Worm (Caenorhabditis elegans) whole organism, young adult: ENCODE data around the gene ZK596.3.

Source experiments
- B0261.1 ChIP-seq: sonication (generic microtip); optimal IDR thresholded peaks from 2 replicates; lab custom pipeline; 2016; ENCODE audit warnings: mild to moderate bottlenecking, missing genetic modification characterization, moderate library complexity, missing compliant biosample characterization
- C06A6.2 ChIP-seq: fragments of 200-800 bp; sonication (Bioruptor generic); conservative IDR thresholded peaks from 2 replicates; pipeline ENCODE4 v1.3.6; 2022; ENCODE audit warnings: missing genetic modification characterization, missing compliant biosample characterization
- C17E4.6 ChIP-seq: fragments of 200-800 bp; sonication (Bioruptor generic); IDR thresholded peaks from 2 replicates; pipeline ENCODE4 v1.3.6; 2022; ENCODE audit warnings: missing genetic modification reagents, missing genetic modification characterization, missing compliant biosample characterization
- F22D6.2 ChIP-seq: sonication (generic microtip); optimal IDR thresholded peaks from 2 replicates; lab custom pipeline; 2016; ENCODE audit warnings: mild to moderate bottlenecking, missing genetic modification characterization, missing compliant biosample characterization
- F37B4.10 ChIP-seq: fragments of 200-800 bp; sonication (Bioruptor generic); IDR thresholded peaks from 2 replicates; pipeline ENCODE4 v1.3.6; 2022; ENCODE audit warnings: missing genetic modification characterization, missing compliant biosample characterization
- F57C9.4 ChIP-seq: sonication (generic microtip); optimal IDR thresholded peaks from 2 replicates; lab custom pipeline; 2017; ENCODE audit warnings: mild to moderate bottlenecking, missing genetic modification characterization, missing compliant biosample characterization
- K11D2.4 ChIP-seq: fragments of 200-800 bp; sonication (Bioruptor generic); IDR thresholded peaks from 2 replicates; pipeline ENCODE4 v1.3.6; 2022; ENCODE audit warnings: missing genetic modification reagents, missing genetic modification characterization, missing compliant biosample characterization
- K12H6.12 ChIP-seq: fragments of 200-800 bp; sonication (Bioruptor generic); optimal IDR thresholded peaks from 2 replicates; lab custom pipeline; 2018; ENCODE audit warnings: mild to moderate bottlenecking, missing genetic modification characterization, missing compliant biosample characterization
- T07F8.4 ChIP-seq: sonication (generic microtip); optimal IDR thresholded peaks from 2 replicates; lab custom pipeline; 2016; ENCODE audit warnings: mild to moderate bottlenecking, missing genetic modification characterization, moderate library complexity, missing compliant biosample characterization
- Y56A3A.18 ChIP-seq: fragments of 200-800 bp; sonication (Bioruptor generic); IDR thresholded peaks from 2 replicates; pipeline ENCODE4 v1.3.6; 2022; ENCODE audit warnings: missing genetic modification reagents, missing genetic modification characterization, missing compliant biosample characterization
- ZK185.1 ChIP-seq: sonication (generic microtip); optimal IDR thresholded peaks from 2 replicates; lab custom pipeline; 2016; ENCODE audit warnings: mild to moderate bottlenecking, missing genetic modification characterization, missing compliant biosample characterization; ENCODE audit not compliant: poor library complexity, severe bottlenecking
- ama-1 ChIP-seq, 3 experiments: fragments of 150-350 bp in 1 of 3; sonication (generic microtip) in 2 of 3; optimal IDR thresholded peaks; 2 replicates each; lab custom pipeline; 2014 to 2018; ENCODE audit warnings: missing biosample characterization in 2 of 3, missing genetic modification characterization in 2 of 3, missing genetic modification reagents in 2 of 3
- atf-7 ChIP-seq: sonication (generic microtip); optimal IDR thresholded peaks from 2 replicates; lab custom pipeline; 2017; ENCODE audit warnings: mild to moderate bottlenecking, missing genetic modification characterization, missing compliant biosample characterization
- bed-1 ChIP-seq: fragments of 200-800 bp; sonication (Bioruptor generic); IDR thresholded peaks from 2 replicates; pipeline ENCODE4 v1.3.6; 2022; ENCODE audit warnings: missing genetic modification reagents, missing genetic modification characterization, missing compliant biosample characterization
- ceh-27 ChIP-seq: fragments of 200-800 bp; sonication (Bioruptor generic); optimal IDR thresholded peaks from 2 replicates; lab custom pipeline; 2018; ENCODE audit warnings: mild to moderate bottlenecking, missing genetic modification characterization, moderate library complexity, missing compliant biosample characterization
- ceh-79 ChIP-seq: sonication (generic microtip); optimal IDR thresholded peaks from 2 replicates; lab custom pipeline; 2017; ENCODE audit warnings: mild to moderate bottlenecking, missing genetic modification characterization, missing compliant biosample characterization
- dpff-1 ChIP-seq: sonication (generic microtip); optimal IDR thresholded peaks from 2 replicates; lab custom pipeline; 2017; ENCODE audit warnings: mild to moderate bottlenecking, missing genetic modification characterization, missing compliant biosample characterization
- egl-18 ChIP-seq: fragments of 200-800 bp; sonication (Bioruptor generic); IDR thresholded peaks from 2 replicates; pipeline ENCODE4 v1.3.6; 2022; ENCODE audit warnings: missing genetic modification reagents, missing genetic modification characterization, missing compliant biosample characterization
- ekl-4 ChIP-seq: fragments of 200-800 bp; sonication (Bioruptor generic); IDR thresholded peaks from 2 replicates; pipeline ENCODE4 v1.3.6; 2022; ENCODE audit warnings: missing genetic modification reagents, missing genetic modification characterization, missing compliant biosample characterization
- him-1 ChIP-seq: sonication (generic microtip); optimal IDR thresholded peaks from 2 replicates; lab custom pipeline; 2016; ENCODE audit warnings: missing genotype, missing genetic modification reagents, missing genetic modification characterization, missing compliant biosample characterization
- lin-26 ChIP-seq: fragments of 200-800 bp; sonication (Bioruptor generic); IDR thresholded peaks from 2 replicates; pipeline ENCODE4 v1.3.6; 2022; ENCODE audit warnings: missing genetic modification reagents, missing genetic modification characterization, missing compliant biosample characterization
- lsl-1 ChIP-seq: fragments of 200-800 bp; sonication (Bioruptor generic); optimal IDR thresholded peaks from 2 replicates; lab custom pipeline; 2018; ENCODE audit warnings: mild to moderate bottlenecking, missing genetic modification characterization, moderate library complexity, missing compliant biosample characterization
- lsy-27 ChIP-seq: sonication (generic microtip); optimal IDR thresholded peaks from 2 replicates; lab custom pipeline; 2017; ENCODE audit warnings: missing genetic modification characterization, mild to moderate bottlenecking, missing compliant biosample characterization, antibody characterized with exemption, missing genotype, borderline replicate concordance; ENCODE audit not compliant: insufficient read depth
- mel-28 ChIP-seq: sonication (generic microtip); optimal IDR thresholded peaks from 2 replicates; lab custom pipeline; 2016; ENCODE audit warnings: borderline replicate concordance, mild to moderate bottlenecking, missing genetic modification characterization, missing compliant biosample characterization
- mes-4 ChIP-seq: sonication (generic microtip); optimal IDR thresholded peaks from 2 replicates; lab custom pipeline; 2016; ENCODE audit warnings: missing genotype, missing genetic modification characterization, missing compliant biosample characterization
- nfya-1 ChIP-seq: sonication (generic microtip); optimal IDR thresholded peaks from 2 replicates; lab custom pipeline; 2017; ENCODE audit warnings: antibody characterized with exemption, missing compliant biosample characterization, missing genetic modification characterization, borderline replicate concordance; ENCODE audit not compliant: insufficient read depth
- nfya-2 ChIP-seq: fragments of 200-800 bp; sonication (Bioruptor generic); IDR thresholded peaks from 2 replicates; pipeline ENCODE4 v1.3.6; 2022; ENCODE audit warnings: missing genetic modification reagents, missing genetic modification characterization, missing compliant biosample characterization
- nhr-27 ChIP-seq: fragments of 200-800 bp; sonication (Bioruptor generic); optimal IDR thresholded peaks from 2 replicates; lab custom pipeline; 2018; ENCODE audit warnings: mild to moderate bottlenecking, missing genetic modification characterization, moderate library complexity, missing compliant biosample characterization
- sdz-38 ChIP-seq: sonication (generic microtip); optimal IDR thresholded peaks from 2 replicates; lab custom pipeline; 2016; ENCODE audit warnings: missing genotype, missing genetic modification characterization, missing compliant biosample characterization
- snpc-4 ChIP-seq, 5 experiments: fragments of 150-350 bp in 1 of 5; sonication (generic microtip) in 4 of 5; optimal IDR thresholded peaks; 2 replicates each; lab custom pipeline; 2014 to 2018; ENCODE audit warnings: missing genetic modification characterization in 5 of 5, missing biosample characterization in 3 of 5, antibody characterized with exemption in 2 of 5, mild to moderate bottlenecking in 2 of 5, missing compliant biosample characterization in 2 of 5, missing genotype in 2 of 5, moderate library complexity in 2 of 5, missing genetic modification reagents in 1 of 5
- tbp1 ChIP-seq: fragments of 200-800 bp; sonication (Bioruptor generic); optimal IDR thresholded peaks from 2 replicates; lab custom pipeline; 2018; ENCODE audit warnings: mild to moderate bottlenecking, missing genetic modification characterization, missing compliant biosample characterization
- tbx-9 ChIP-seq: sonication (generic microtip); optimal IDR thresholded peaks from 2 replicates; lab custom pipeline; 2016; ENCODE audit warnings: borderline replicate concordance, missing genetic modification characterization, inconsistent platforms, missing compliant biosample characterization
- unc-130 ChIP-seq: sonication (generic microtip); optimal IDR thresholded peaks from 2 replicates; lab custom pipeline; 2016; ENCODE audit warnings: missing genetic modification reagents, missing genetic modification characterization, missing compliant biosample characterization
- xnd-1 ChIP-seq: sonication (generic microtip); optimal IDR thresholded peaks from 2 replicates; lab custom pipeline; 2016; ENCODE audit warnings: missing genotype, missing genetic modification reagents, missing genetic modification characterization, missing compliant biosample characterization
- ztf-18 ChIP-seq: sonication (generic microtip); optimal IDR thresholded peaks from 2 replicates; lab custom pipeline; 2016; ENCODE audit warnings: missing genotype, mild to moderate bottlenecking, missing genetic modification characterization, missing compliant biosample characterization
- ztf-28 ChIP-seq: fragments of 200-800 bp; sonication (Bioruptor generic); IDR thresholded peaks from 2 replicates; pipeline ENCODE4 v1.3.6; 2022; ENCODE audit warnings: missing genetic modification reagents, missing genetic modification characterization, missing compliant biosample characterization
- ztf-6 ChIP-seq: fragments of 200-800 bp; sonication (Bioruptor generic); IDR thresholded peaks from 2 replicates; pipeline ENCODE4 v1.3.6; 2022; ENCODE audit warnings: missing genetic modification reagents, missing genetic modification characterization, missing compliant biosample characterization

ZK596.3 gene

ce11 chrIV:10891993-10892392 is 12.2 kb downstream of the ZK596.3 start, which contains the start of gene srlf-12:
Gene srlf-12, minus strand, starts transcription at chrIV:10892093.
- TF ChIP-seq T07F8.4 (tag; lab: Kevin White, UChicago) (no peak), mes-4 (tag; lab: Kevin White, UChicago) (no peak), unc-130 (GFP tag; lab: Kevin White, UChicago) (no peak), Y56A3A.18 (GFP tag; lab: Robert Waterston, UW) (no peak), ztf-28 (no peak), K11D2.4 (GFP tag; lab: Robert Waterston, UW) (no peak), C17E4.6 (no peak), ceh-79 (tag; lab: Kevin White, UChicago) (no peak), nhr-27 (tag; lab: Kevin White, UChicago) (no peak), atf-7 (tag; lab: Kevin White, UChicago) (no peak), dpff-1 (tag; lab: Kevin White, UChicago) (no peak), ama-1 (optimal IDR thresholded peaks at IDR 0.05; lab: Kevin White, UChicago) (no peak), ama-1 (GFP tag; optimal IDR thresholded peaks at IDR 0.05; lab: Kevin White, UChicago) (no peak), him-1 (tag; lab: Kevin White, UChicago) (no peak)
- TF ChIP-seq, all 124 proteins: peak for 0

- no peak for TF ChIP-seq xnd-1 (tag; lab: Kevin White, UChicago)
- TF ChIP-seq bed-1 (GFP tag; lab: Robert Waterston, UW), result no peak
- no peak for TF ChIP-seq tbp1
These were observed 14.2 kb downstream of the ZK596.3 start, which contains the start of gene F13E9.15 for ce11 chrIV:10889820-10890462. Gene F13E9.15, minus strand, starts transcription at chrIV:10889870.

DNA sequence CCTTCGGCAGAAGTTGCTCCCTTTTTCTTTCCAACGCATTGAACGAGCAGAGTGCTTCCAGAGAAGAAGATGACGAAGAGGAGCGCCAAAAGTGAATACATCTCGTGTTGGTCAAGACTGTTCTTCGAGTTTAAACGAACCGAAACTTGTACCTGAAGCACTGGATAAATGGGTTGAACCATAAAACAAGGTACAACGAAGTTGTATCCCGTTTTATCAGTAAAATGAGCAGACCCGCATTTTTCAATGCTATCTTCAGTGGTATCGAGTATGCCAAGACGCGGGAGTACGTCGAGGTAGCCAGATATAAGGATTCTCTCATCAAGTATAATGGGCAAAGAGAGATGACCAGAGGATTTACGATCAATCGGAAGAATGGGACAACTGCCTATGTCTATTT is 16.9 kb downstream of the ZK596.3 start, which contains the start of gene F13E9.16:
TSS of gene F13E9.16 (minus strand) at position 101 of the 400 bp plus-strand sequence.
- TF ChIP-seq ztf-28, result no peak
- no peak for TF ChIP-seq ama-1 (optimal IDR thresholded peaks at IDR 0.05; lab: Kevin White, UChicago)
- TF ChIP-seq ama-1 (GFP tag; optimal IDR thresholded peaks at IDR 0.05; lab: Kevin White, UChicago), result no peak
- TF ChIP-seq ztf-18 (tag; lab: Kevin White, UChicago), result no peak
- TF ChIP-seq K12H6.12 (tag; lab: Kevin White, UChicago), result no peak
- no peak for TF ChIP-seq tbx-9 (tag; lab: Kevin White, UChicago)
- TF ChIP-seq sdz-38 (tag; lab: Kevin White, UChicago), result no peak
- no peak for TF ChIP-seq egl-18
- TF ChIP-seq, all 124 proteins: peak for 0

ce11 chrIV:10885915-10886314 is 18.3 kb downstream of the ZK596.3 start, which contains the start of gene srlf-11:
Gene srlf-11, minus strand, starts transcription at chrIV:10886015.
- no peak for TF ChIP-seq nfya-1 (tag; lab: Kevin White, UChicago)

- TF ChIP-seq C06A6.2 (no peak), nfya-1 (tag; lab: Kevin White, UChicago) (no peak), F57C9.4 (tag; lab: Kevin White, UChicago) (no peak), F37B4.10 (GFP tag; lab: Robert Waterston, UW) (no peak), nfya-2 (GFP tag; lab: Robert Waterston, UW) (no peak), snpc-4 (GFP tag; optimal IDR thresholded peaks at IDR 0.05; lab: Kevin White, UChicago) (no peak), snpc-4 (tag; optimal IDR thresholded peaks at IDR 0.05; lab: Kevin White, UChicago) (no peak), lin-26 (no peak), B0261.1 (tag; lab: Kevin White, UChicago) (no peak), mel-28 (tag; lab: Kevin White, UChicago) (no peak), ekl-4 (GFP tag; lab: Robert Waterston, UW) (no peak), lsy-27 (no peak), ztf-6 (no peak), lsl-1 (GFP tag; lab: Kevin White, UChicago) (no peak), ceh-27 (GFP tag; lab: Kevin White, UChicago) (no peak), ZK185.1 (no peak), F22D6.2 (tag; lab: Kevin White, UChicago) (no peak)
- TF ChIP-seq, all 124 proteins: peak for 0
These were observed 19.9 kb downstream of the ZK596.3 start, which contains the start of gene F13E9.5 for ce11 chrIV:10884263-10884662. Gene F13E9.5, minus strand, starts transcription at chrIV:10884363.
